Worm (Caenorhabditis elegans): ENCODE measurements around the gene T24E12.11.

DNA sequence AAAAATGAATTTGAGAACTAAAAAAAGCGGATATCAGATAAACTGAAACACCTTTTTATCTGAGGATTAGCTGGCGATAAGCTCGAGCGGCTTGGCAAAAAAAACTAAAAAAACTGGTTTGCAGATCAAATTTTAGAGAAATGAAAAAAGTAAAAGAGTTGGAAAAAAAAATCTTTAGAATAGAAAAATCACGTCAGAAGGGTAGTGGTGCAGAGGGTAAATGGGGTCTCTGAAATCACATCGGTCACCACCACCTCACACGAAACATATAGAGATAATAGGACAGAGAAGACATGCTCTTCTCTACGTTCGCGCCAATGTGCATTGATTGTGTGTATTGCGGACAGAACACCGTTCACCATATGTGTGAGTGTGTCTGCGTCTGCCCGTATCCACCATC lies 1.9 kb upstream of the T24E12.11 start:
- TF ChIP-seq ztf-29 (GFP tag; IDR thresholded peaks at IDR 0.05) (no peak), tab-1 (GFP tag; IDR thresholded peaks at IDR 0.05) (no peak)

Data from whole organism, midembryonic.